Worm (Caenorhabditis elegans): ENCODE results near the gene D1054.18.

The D1054.18 gene

DNA sequence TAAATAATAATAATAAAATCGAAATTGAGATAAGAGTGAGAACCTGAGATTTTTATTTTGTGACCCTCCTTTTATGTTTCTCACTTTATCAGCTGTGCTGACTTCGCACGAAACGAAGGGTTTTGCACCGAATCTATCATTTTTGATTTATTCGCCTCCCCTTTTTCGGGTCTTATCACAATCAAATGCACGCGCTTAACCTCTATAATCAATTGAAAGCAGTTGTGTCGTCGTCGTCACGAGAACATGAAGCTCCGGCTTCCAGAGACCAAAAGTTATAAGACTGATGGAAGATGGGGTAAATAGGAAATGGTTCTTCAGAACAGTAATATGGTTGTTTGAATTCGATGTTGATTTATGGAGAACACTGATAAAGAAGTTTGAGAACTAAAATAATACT lies at the start of gene D1054.18:
Gene D1054.18, minus strand, starts transcription at position 45 of the 400 bp plus-strand sequence.
- TF ChIP-seq pqm-1 (tag; optimal IDR thresholded peaks at IDR 0.05) (peak; percentile 90), pha-4 (tag; optimal IDR thresholded peaks at IDR 0.05) (peak; percentile 57), nhr-28 (tag; optimal IDR thresholded peaks at IDR 0.05) (no peak), elt-2 (tag; optimal IDR thresholded peaks at IDR 0.05) (peak; percentile 97), tbx-2 (tag; optimal IDR thresholded peaks at IDR 0.05) (no peak), jun-1 (tag; optimal IDR thresholded peaks at IDR 0.05) (peak; percentile 32)

DNA sequence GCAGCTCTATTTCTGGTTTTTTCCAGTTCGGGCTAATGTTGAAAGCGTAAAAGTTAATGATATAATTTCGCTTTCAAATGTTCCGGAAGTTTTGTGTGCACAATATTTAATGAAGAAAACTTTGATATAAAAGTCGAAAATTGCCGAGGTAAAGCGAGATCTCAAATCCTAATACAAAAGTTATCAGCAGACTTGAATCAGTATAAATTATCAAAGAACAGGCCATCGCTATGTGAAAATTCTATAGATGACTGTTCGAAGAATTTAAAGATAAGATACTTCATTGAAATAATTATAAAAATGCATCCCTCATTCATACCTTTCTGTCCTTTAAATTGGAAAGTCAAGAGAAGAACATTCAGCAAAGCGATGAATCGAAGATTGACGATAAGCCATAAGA lies 45.9 kb upstream of the D1054.18 start, which contains the start of gene C29A12.6:
Gene C29A12.6, plus strand, starts transcription at position 301 of the 400 bp plus-strand sequence.
- TF ChIP-seq ceh-28 (tag; optimal IDR thresholded peaks at IDR 0.05) = no peak
- no peak for TF ChIP-seq snpc-4 (tag; optimal IDR thresholded peaks at IDR 0.05)
- no peak for TF ChIP-seq zag-1 (tag; optimal IDR thresholded peaks at IDR 0.05)
- no peak for TF ChIP-seq nhr-28 (tag; optimal IDR thresholded peaks at IDR 0.05)
- no peak for TF ChIP-seq unc-62 (GFP tag; optimal IDR thresholded peaks at IDR 0.05)
- TF ChIP-seq elt-3 (tag; optimal IDR thresholded peaks at IDR 0.05) = no peak
- no peak for TF ChIP-seq nfya-1 (tag; optimal IDR thresholded peaks at IDR 0.05; ENCODE audit: insufficient read depth)
- no peak for TF ChIP-seq tbx-2 (tag; optimal IDR thresholded peaks at IDR 0.05)
- no peak for TF ChIP-seq nhr-12 (tag; optimal IDR thresholded peaks at IDR 0.05)
- no peak for TF ChIP-seq ceh-9 (tag; optimal IDR thresholded peaks at IDR 0.05)
- no peak for TF ChIP-seq ceh-82 (tag; optimal IDR thresholded peaks at IDR 0.05)
- no peak for TF ChIP-seq nhr-43 (tag; optimal IDR thresholded peaks at IDR 0.05; ENCODE audit: poor library complexity, severe bottlenecking)
- TF ChIP-seq nhr-77 (tag; optimal IDR thresholded peaks at IDR 0.05) = no peak
- TF ChIP-seq R02D3.7 (tag; optimal IDR thresholded peaks at IDR 0.05) = no peak

DNA sequence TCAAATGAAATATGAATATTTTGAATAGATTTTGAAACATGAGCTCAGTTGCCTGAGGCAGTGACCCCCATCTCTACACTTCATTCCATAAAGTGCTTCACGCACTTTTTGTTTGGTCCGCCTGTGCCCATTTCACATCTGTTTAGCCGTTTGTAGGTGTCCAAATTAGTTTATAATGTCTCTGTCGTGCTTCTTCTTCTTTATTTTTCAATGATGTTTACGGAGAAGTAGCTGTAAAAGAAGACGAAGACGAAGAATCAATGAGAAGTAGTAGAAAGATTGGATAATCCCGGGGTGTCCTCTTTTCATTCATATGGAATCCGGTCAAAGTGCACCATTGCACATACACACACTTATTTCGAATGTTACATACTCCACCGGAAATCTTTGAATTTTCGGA lies 38.4 kb upstream of the D1054.18 start:
- TF ChIP-seq nhr-237 (tag; optimal IDR thresholded peaks at IDR 0.05) = no peak
- TF ChIP-seq unc-39 (tag; optimal IDR thresholded peaks at IDR 0.05) = no peak
- TF ChIP-seq fkh-10 (GFP tag; optimal IDR thresholded peaks at IDR 0.05) = no peak
- TF ChIP-seq lsy-12 (tag; optimal IDR thresholded peaks at IDR 0.05) = no peak
- no peak for TF ChIP-seq ceh-82 (tag; optimal IDR thresholded peaks at IDR 0.05)

DNA sequence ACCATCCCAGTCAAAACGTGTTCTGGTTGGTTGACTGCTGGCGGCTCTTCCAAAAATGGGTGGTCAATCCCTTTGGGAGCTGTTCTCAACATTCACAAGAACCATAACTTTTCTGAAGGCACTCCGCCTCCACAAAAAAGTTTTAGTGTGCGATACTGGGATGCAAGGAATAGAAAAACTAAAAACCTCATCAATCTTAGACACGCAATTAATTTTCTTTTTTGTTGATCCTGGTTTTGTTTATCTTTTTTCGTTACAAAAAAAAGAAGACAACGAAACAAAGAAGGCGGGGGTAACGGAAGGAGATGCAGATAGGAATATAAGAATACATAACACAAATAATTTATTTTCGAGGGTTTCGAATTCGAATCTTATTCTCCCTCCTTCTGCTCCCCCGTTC lies 37.2 kb upstream of the D1054.18 start:
- TF ChIP-seq pqm-1 (tag; optimal IDR thresholded peaks at IDR 0.05) (no peak), egl-5 (tag; optimal IDR thresholded peaks at IDR 0.05) (no peak), egl-27 (tag; optimal IDR thresholded peaks at IDR 0.05) (no peak), lin-39 (tag; optimal IDR thresholded peaks at IDR 0.05) (peak; percentile 39), nhr-77 (tag; optimal IDR thresholded peaks at IDR 0.05) (no peak), fkh-10 (GFP tag; optimal IDR thresholded peaks at IDR 0.05) (no peak), lin-15B (tag; optimal IDR thresholded peaks at IDR 0.05) (no peak)

DNA sequence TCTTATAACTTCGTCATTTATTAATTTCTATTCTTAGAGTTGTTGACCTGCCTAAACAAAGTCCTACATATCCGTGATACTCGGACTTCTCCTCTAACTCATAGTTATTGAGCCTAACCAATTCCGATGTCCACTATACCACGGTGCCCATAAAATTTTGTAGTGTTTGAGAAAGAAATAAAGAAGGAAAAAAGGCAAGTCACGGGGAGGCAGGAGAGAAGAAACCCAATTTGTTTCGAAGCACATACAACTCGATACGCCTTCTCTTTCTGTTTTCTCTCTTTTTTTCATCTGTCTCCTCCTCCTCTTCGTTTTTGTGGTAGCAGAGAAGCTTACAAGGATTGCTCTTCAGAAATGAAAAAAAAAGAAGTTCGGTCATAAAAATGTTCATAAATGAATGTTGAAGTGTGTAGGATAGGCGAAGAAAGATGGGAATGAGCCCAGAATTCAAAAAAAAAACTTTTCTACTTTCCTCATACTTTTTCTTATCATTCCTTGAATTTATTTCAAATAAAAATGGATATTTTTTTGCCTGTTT lies 33.8 kb upstream of the D1054.18 start:
- TF ChIP-seq aly-2 (tag; optimal IDR thresholded peaks at IDR 0.05) (no peak), sea-2 (GFP tag; optimal IDR thresholded peaks at IDR 0.05) (no peak), egl-5 (tag; optimal IDR thresholded peaks at IDR 0.05) (peak; percentile 53), elt-2 (tag; optimal IDR thresholded peaks at IDR 0.05) (no peak), nfya-1 (tag; optimal IDR thresholded peaks at IDR 0.05; ENCODE audit: insufficient read depth) (peak; percentile 11), snpc-4 (tag; optimal IDR thresholded peaks at IDR 0.05) (no peak), ceh-16 (tag; optimal IDR thresholded peaks at IDR 0.05) (no peak), ztf-4 (tag; optimal IDR thresholded peaks at IDR 0.05) (no peak)

DNA sequence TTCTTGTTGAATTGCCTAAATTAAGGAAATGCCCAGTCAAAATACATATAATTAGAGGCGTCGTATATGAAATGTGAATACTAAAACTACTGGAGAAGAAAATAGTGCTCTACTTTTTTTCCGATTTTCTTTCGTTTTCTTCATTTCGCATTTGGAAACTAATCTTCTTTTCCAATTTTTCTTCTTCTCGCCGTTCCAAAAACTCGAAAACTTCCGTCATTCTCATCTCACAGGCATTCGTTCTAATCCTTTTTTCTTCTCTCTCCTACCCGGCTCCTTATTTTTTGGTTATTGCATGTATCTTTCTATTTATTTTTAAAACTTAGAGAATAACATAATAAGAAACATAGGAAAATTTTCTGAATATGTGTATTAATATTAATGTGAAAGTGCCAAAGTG lies 31.9 kb upstream of the D1054.18 start:
- TF ChIP-seq ZK546.5 (tag; optimal IDR thresholded peaks at IDR 0.05) (no peak), pqm-1 (tag; optimal IDR thresholded peaks at IDR 0.05) (no peak), skn-1 (tag; optimal IDR thresholded peaks at IDR 0.05) (no peak), ztf-11 (tag; optimal IDR thresholded peaks at IDR 0.05) (no peak), jun-1 (tag; optimal IDR thresholded peaks at IDR 0.05) (no peak), hmg-11 (tag; optimal IDR thresholded peaks at IDR 0.05) (no peak), sea-2 (GFP tag; optimal IDR thresholded peaks at IDR 0.05) (no peak), tbx-2 (tag; optimal IDR thresholded peaks at IDR 0.05) (no peak)
